Fruit fly (Drosophila melanogaster): ENCODE measurements around the gene CG31715.

CG31715 gene

DNA sequence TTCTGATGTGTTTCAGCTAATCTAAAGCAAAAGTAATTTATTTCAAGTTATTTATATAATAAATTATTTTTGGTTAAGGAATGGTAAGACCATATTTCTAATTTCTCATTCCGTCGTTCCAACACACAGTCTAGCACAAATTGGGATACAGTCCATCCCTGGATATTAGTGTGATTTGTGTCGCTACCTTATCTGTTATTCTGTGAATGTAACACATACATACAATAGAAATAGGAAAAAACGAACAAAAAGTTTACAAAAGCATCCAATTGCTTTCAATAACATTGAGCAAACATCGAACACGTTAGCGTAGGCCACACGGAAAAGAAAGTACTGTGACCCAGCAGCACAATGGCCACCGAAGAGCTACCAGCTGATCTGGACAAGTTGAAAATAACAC lies 25.1 kb downstream of the CG31715 start, which contains the start of gene CG5056 (continued):
- TF ChIP-seq schlank (tag; optimal IDR thresholded peaks at IDR 0.05) (no peak), Abd-B (GFP tag; optimal IDR thresholded peaks at IDR 0.05) (peak; percentile 36)

DNA sequence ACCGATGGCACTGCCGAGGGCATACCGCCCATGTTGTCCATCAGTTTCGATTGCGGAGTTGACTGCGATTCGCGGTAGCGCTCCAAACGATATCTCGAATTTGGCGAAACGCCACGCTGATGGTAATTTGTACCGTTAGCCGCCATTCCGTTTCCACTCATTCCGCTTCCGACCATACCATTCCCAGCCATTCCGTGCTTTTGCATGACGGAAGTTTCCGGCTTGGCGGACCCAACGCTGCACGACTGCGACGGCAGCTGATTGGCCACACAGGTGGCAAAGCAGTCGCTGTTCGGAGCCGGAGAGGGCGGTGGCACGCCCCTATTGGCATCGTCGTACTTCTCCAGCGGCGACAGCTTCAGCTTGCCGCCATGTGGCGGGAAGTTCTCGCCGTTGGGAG lies 30.9 kb downstream of the CG31715 start:
- peak; percentile 11 for TF ChIP-seq Ets97D (GFP tag; optimal IDR thresholded peaks at IDR 0.05)
- TF ChIP-seq Ssrp (tag; optimal IDR thresholded peaks at IDR 0.05), result no peak
- TF ChIP-seq CG11560 (tag; IDR thresholded peaks at IDR 0.05), result 0 out of 3 replicates have a peak, but pooled peaks have one; percentile 35
- TF ChIP-seq ci (GFP tag; IDR thresholded peaks at IDR 0.05), result 0 out of 3 replicates have a peak, but pooled peaks have one; percentile 33
- TF ChIP-seq Doc3 (GFP tag; IDR thresholded peaks at IDR 0.05; ENCODE audit: partially characterized antibody), result 0 out of 3 replicates have a peak, but pooled peaks have one; percentile 32
- TF ChIP-seq da (GFP tag; optimal IDR thresholded peaks at IDR 0.05), result peak; percentile 13
- no peak for TF ChIP-seq crc (GFP tag; optimal IDR thresholded peaks at IDR 0.05)
- TF ChIP-seq maf-S (GFP tag; optimal IDR thresholded peaks at IDR 0.05), result no peak
- no peak for TF ChIP-seq Rx (GFP tag; IDR thresholded peaks at IDR 0.05)
- peak; percentile 86 for TF ChIP-seq pfk (GFP tag; optimal IDR thresholded peaks at IDR 0.05)
- no peak for TF ChIP-seq CG3065 (GFP tag; optimal IDR thresholded peaks at IDR 0.05)
- 0 out of 3 replicates have a peak, but pooled peaks have one; percentile 28 for TF ChIP-seq dysf (GFP tag; IDR thresholded peaks at IDR 0.05)
- no peak for TF ChIP-seq CG8924 (tag; optimal IDR thresholded peaks at IDR 0.05)
- no peak for TF ChIP-seq CG8944 (GFP tag; optimal IDR thresholded peaks at IDR 0.05)
- 0 out of 3 replicates have a peak, but pooled peaks have one; percentile 11 for TF ChIP-seq ase (GFP tag; IDR thresholded peaks at IDR 0.05)
- no peak for TF ChIP-seq Nf-YC (tag; optimal IDR thresholded peaks at IDR 0.05)
- no peak for TF ChIP-seq CG12104 (GFP tag; optimal IDR thresholded peaks at IDR 0.05)
- no peak for TF ChIP-seq CG6791 (GFP tag; IDR thresholded peaks at IDR 0.05; ENCODE audit: partially characterized antibody)
- no peak for TF ChIP-seq CG5180 (GFP tag; optimal IDR thresholded peaks at IDR 0.05)
- TF ChIP-seq CG1603 (tag; optimal IDR thresholded peaks at IDR 0.05), result peak; percentile 67
- TF ChIP-seq CG30431 (GFP tag; optimal IDR thresholded peaks at IDR 0.05), result no peak
- no peak for TF ChIP-seq Mad (GFP tag; optimal IDR thresholded peaks at IDR 0.05)
- 0 out of 2 replicates have a peak, but pooled peaks have one; percentile 28 for TF ChIP-seq CG17612 (GFP tag; IDR thresholded peaks at IDR 0.05)
- no peak for TF ChIP-seq CG10209 (GFP tag; optimal IDR thresholded peaks at IDR 0.05)
- TF ChIP-seq Bdp1 (GFP tag; optimal IDR thresholded peaks at IDR 0.05), result no peak
- TF ChIP-seq CG10147 (GFP tag; optimal IDR thresholded peaks at IDR 0.05), result no peak
- no peak for TF ChIP-seq croc (GFP tag; conservative IDR thresholded peaks at IDR 0.05)
- peak; percentile 49 for TF ChIP-seq CG30020 (tag; optimal IDR thresholded peaks at IDR 0.05)
- TF ChIP-seq CG11723 (GFP tag; optimal IDR thresholded peaks at IDR 0.05), result peak; percentile 18

DNA sequence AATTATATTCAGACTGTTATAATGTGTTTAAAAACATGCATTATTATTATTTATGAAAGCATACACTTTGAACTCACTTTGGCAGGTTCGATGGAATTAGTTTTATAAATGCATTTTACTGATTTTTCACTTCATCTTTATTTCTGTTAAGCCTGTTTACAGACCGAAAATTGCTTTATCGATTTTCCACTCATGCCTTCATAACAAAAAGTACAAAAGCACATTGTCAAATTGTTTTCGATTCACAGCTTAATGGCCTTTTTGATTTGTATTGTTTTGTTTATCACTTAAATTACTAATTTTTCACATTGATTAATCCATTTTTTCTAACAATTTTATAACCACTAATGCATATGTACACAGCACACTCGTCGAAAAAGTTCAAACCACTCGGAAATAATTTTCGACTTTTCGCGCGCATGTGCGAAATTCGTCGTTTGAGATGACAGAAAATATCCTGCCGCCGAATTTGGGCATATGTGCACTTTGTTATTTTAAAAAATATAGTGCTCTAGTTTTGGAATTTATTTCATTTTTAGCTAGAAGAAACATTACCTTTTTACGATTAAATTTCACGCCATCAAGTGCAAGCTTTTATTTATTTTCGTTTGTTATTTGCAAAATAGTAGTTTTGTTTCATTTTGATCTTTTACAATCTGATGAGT lies 32.3 kb downstream of the CG31715 start, which contains the start of gene rho-5:
TSS of gene rho-5 (minus strand) at position 296 of the 665 bp plus-strand sequence.
- peak; percentile 53 for TF ChIP-seq sens (GFP tag)
- no peak for TF ChIP-seq CG2202 (tag; optimal IDR thresholded peaks at IDR 0.05)
- TF ChIP-seq CG1832 (GFP tag; optimal IDR thresholded peaks at IDR 0.05), result no peak
- TF ChIP-seq slbo (GFP tag; IDR thresholded peaks at IDR 0.05), result peak; percentile 34; the same call in 1 of the 2 replicates
- TF ChIP-seq CG17328 (GFP tag; IDR thresholded peaks at IDR 0.05), result 0 out of 2 replicates have a peak, but pooled peaks have one; percentile 28
- no peak for TF ChIP-seq H15 (GFP tag; IDR thresholded peaks at IDR 0.05)
- no peak for TF ChIP-seq Ptx1 (GFP tag; IDR thresholded peaks at IDR 0.05)
- no peak for TF ChIP-seq gce (GFP tag; IDR thresholded peaks at IDR 0.05)
- TF ChIP-seq hth (optimal IDR thresholded peaks at IDR 0.05), result no peak
- no peak for TF ChIP-seq odd (GFP tag; optimal IDR thresholded peaks at IDR 0.05)
- TF ChIP-seq Poxn (GFP tag; IDR thresholded peaks at IDR 0.05), result no peak
- peak; percentile 50 for TF ChIP-seq CG2120 (GFP tag; optimal IDR thresholded peaks at IDR 0.05)
- no peak for TF ChIP-seq E2f1 (GFP tag; IDR thresholded peaks at IDR 0.05)
- TF ChIP-seq Lpt (GFP tag; optimal IDR thresholded peaks at IDR 0.05), result no peak
- TF ChIP-seq ash1 (GFP tag; optimal IDR thresholded peaks at IDR 0.05), result no peak
- no peak for TF ChIP-seq danr (GFP tag; IDR thresholded peaks at IDR 0.05)
- no peak for TF ChIP-seq Drgx (GFP tag; IDR thresholded peaks at IDR 0.05)
- TF ChIP-seq CG15514 (GFP tag; optimal IDR thresholded peaks at IDR 0.05), result no peak
- no peak for TF ChIP-seq cg (GFP tag; optimal IDR thresholded peaks at IDR 0.05)
